Fruit fly (Drosophila melanogaster): ENCODE data around the gene CG15814.

DNA sequence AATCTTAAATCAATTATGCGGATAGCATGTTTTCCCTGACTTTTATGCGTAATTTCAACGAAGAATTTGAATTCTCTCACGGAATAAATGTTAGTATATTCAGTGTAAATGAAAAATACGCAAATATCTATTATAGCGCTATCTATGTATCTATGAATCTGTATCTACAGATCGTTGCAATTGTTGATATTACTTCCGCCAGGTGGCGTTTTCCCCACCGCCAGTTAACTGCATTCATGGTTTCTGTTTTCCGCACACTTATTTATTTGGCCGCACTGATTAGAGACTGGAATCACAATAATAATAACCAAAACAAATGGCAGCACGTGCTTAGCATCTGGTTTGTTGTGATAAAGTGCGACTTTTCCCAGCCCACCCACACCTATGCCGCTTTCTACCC lies 32.6 kb upstream of the CG15814 start:
- no peak for TF ChIP-seq h (optimal IDR thresholded peaks at IDR 0.05)
- no peak for TF ChIP-seq psq (optimal IDR thresholded peaks at IDR 0.05)
- no peak for TF ChIP-seq Myc (optimal IDR thresholded peaks at IDR 0.05)

All from Kc167 (cell line).